Fruit fly (Drosophila melanogaster) whole organism: ENCODE measurements around the gene CG14315.

Experiments used
- CG8478 ChIP-seq: fragments of >200 bp; optimal IDR thresholded peaks from 2 replicates; lab custom pipeline; 2018; ENCODE audit warnings: inconsistent platforms
- Dll ChIP-seq: fragments of >200 bp; optimal IDR thresholded peaks from 2 replicates; lab custom pipeline; 2017
- EcR ChIP-seq, 2 experiments: fragments of >200 bp; optimal IDR thresholded peaks; 2 replicates each; lab custom pipeline; 2017; ENCODE audit warnings: missing biosample characterization in 2 of 2, missing genetic modification characterization in 2 of 2, missing genetic modification reagents in 2 of 2
- pan ChIP-seq: fragments of >200 bp; optimal IDR thresholded peaks from 2 replicates; lab custom pipeline; 2017
- psq ChIP-seq: fragments of >200 bp; optimal IDR thresholded peaks from 2 replicates; lab custom pipeline; 2017
- usp ChIP-seq: fragments of >200 bp; optimal IDR thresholded peaks from 2 replicates; lab custom pipeline; 2017; ENCODE audit warnings: missing biosample characterization, missing genetic modification characterization, mixed read lengths

Gene CG14315

DNA sequence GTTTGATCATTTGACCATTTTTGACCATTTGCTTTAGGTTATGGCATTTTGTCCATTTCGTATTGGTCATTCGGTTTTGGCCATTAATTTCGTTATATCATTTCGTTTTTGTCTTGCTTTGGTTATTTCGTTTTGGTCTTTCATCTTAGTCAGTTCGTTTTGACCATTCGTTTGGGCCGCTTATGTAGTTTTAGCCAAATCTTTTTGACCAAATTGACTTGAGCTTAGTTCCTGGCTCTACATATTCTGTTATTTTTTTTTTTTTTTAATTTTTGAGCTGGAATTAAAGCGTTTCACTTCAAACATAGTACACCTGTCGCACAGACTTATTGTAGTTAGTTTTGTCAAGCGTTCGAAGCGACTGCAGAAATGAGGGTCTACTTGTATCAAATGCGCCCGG, at the start of gene CG14315:
TSS of gene CG14315 (plus strand) at position 301 of the 400 bp plus-strand sequence.
- TF ChIP-seq psq (lab: Kevin White, UChicago): no peak
- TF ChIP-seq pan (lab: Kevin White, UChicago): no peak
- no peak for TF ChIP-seq Dll (lab: Kevin White, UChicago)
- no peak for TF ChIP-seq CG8478
- TF ChIP-seq usp: no peak
- no peak for TF ChIP-seq EcR (GFP tag; optimal IDR thresholded peaks at IDR 0.05; lab: Kevin White, UChicago)

DNA sequence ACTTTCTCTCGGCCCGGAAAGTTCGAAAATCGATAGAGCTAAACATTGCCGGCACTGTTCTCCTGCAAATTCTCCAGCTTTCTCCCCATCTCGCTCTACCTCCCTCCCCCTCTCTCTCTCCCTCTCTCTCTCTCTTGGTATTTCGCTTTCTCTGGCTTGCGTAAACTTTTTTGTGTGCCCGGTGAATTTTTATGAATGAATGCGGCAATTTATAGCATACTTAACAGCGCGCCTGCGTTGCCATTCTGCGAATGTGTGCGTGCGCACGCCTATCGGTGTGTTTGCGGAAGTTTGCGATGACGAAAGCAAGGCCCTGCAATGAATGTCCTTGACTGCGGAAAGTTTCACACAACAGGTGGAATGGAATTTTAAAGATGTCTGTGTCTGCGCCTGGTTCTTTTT, 46.8 kb upstream of the CG14315 start:
- TF ChIP-seq EcR (GFP tag; optimal IDR thresholded peaks at IDR 0.05; lab: Kevin White, UChicago) (no peak), usp (no peak), psq (lab: Kevin White, UChicago) (no peak), CG8478 (no peak), pan (lab: Kevin White, UChicago) (no peak), Dll (lab: Kevin White, UChicago) (no peak)

- TF ChIP-seq pan (lab: Kevin White, UChicago) (no peak), usp (no peak), psq (lab: Kevin White, UChicago) (no peak)
Measured at dm6 chr3R:18114834-18115233, 43.7 kb upstream of the CG14315 start.

DNA sequence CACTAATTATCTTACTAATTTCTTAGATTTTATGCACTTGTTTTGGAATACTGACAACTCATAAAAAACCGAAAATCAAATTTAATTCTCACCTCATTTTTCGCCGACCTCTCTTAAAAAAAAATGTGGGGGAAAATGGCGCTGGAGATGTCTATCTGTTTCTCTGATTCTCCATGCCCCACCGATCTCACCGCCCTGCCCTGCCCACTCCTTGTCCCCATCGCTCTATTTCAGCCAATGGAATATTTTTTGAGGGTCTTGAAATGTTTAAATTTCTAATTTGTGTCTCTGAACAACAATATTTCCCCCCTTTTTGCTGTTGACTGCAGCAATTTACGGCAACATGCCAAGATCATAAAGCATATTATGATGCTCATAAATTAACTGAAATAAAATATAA, 41.0 kb upstream of the CG14315 start:
- no peak for TF ChIP-seq Dll (lab: Kevin White, UChicago)
- TF ChIP-seq CG8478: no peak
- no peak for TF ChIP-seq usp
- TF ChIP-seq psq (lab: Kevin White, UChicago): no peak
- no peak for TF ChIP-seq pan (lab: Kevin White, UChicago)
- no peak for TF ChIP-seq EcR (GFP tag; optimal IDR thresholded peaks at IDR 0.05; lab: Kevin White, UChicago)

- TF ChIP-seq EcR (GFP tag; optimal IDR thresholded peaks at IDR 0.05; lab: Kevin White, UChicago): no peak
- no peak for TF ChIP-seq usp
- TF ChIP-seq psq (lab: Kevin White, UChicago): no peak
- no peak for TF ChIP-seq pan (lab: Kevin White, UChicago)
- no peak for TF ChIP-seq Dll (lab: Kevin White, UChicago)
- TF ChIP-seq CG8478: no peak
Measured at dm6 chr3R:18118239-18118638, 40.3 kb upstream of the CG14315 start.

DNA sequence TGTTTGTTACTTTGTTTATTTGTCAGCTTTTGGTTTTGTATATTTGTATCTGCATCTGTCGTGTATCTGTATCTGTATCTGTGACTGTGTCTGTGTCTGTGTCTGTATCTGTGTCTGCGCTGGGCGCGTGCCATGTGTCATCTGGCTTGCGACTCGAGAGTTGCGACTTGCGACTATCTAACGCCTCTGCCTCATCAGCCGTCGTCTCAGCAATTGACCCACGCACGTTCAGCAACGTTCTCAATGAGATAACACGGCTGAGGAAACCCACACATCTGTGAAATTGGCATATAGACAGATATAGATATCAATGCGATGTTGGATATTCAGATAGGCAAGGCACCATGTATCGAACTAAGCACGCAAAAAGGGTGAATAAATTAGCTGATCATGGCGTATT, 39.8 kb upstream of the CG14315 start:
- TF ChIP-seq pan (lab: Kevin White, UChicago): no peak
- no peak for TF ChIP-seq CG8478
- TF ChIP-seq psq (lab: Kevin White, UChicago): no peak

- TF ChIP-seq Dll (lab: Kevin White, UChicago): peak; percentile 16
- TF ChIP-seq EcR (GFP tag; optimal IDR thresholded peaks at IDR 0.05; lab: Kevin White, UChicago): no peak
- TF ChIP-seq usp: no peak
- peak; percentile 19 for TF ChIP-seq CG8478
Measured at dm6 chr3R:18121385-18122151, 36.9 kb upstream of the CG14315 start.

dm6 chr3R:18125023-18125630, 33.4 kb upstream of the CG14315 start:
- TF ChIP-seq usp: no peak
- TF ChIP-seq pan (lab: Kevin White, UChicago): no peak

DNA sequence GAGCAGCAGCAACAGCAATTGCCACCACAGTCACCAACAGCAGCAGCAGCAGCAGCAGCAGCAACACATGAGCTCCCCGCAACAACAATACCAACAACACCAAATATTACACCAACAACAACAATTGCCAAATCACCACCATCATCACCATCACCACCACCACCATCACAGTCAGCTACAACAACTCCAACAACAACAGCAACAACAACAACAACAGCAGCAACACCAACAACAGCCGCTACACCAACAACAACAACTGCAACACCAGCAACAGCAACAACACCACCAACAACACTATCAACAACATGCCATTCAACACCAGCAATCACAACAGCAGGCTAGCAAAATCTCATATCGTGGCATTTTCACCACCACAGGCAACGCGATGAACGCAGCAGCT, 27.8 kb upstream of the CG14315 start:
- TF ChIP-seq psq (lab: Kevin White, UChicago) (no peak), CG8478 (no peak), Dll (lab: Kevin White, UChicago) (no peak), EcR (GFP tag; optimal IDR thresholded peaks at IDR 0.05; lab: Kevin White, UChicago) (no peak), usp (no peak)

- TF ChIP-seq Dll (lab: Kevin White, UChicago) (no peak), pan (lab: Kevin White, UChicago) (no peak), psq (lab: Kevin White, UChicago) (no peak), CG8478 (no peak), usp (no peak), EcR (GFP tag; optimal IDR thresholded peaks at IDR 0.05; lab: Kevin White, UChicago) (no peak)
Measured at dm6 chr3R:18144853-18145252, 13.6 kb upstream of the CG14315 start.

dm6 chr3R:18146629-18147028, 11.9 kb upstream of the CG14315 start:
- TF ChIP-seq CG8478: no peak
- no peak for TF ChIP-seq EcR (GFP tag; optimal IDR thresholded peaks at IDR 0.05; lab: Kevin White, UChicago)
- TF ChIP-seq usp: no peak
- TF ChIP-seq Dll (lab: Kevin White, UChicago): no peak
- TF ChIP-seq psq (lab: Kevin White, UChicago): no peak

dm6 chr3R:18151820-18152219, 6.7 kb upstream of the CG14315 start, which contains the start of gene CG14316:
TSS of gene CG14316 (plus strand) at chr3R:18152120.
- TF ChIP-seq psq (lab: Kevin White, UChicago): no peak
- TF ChIP-seq CG8478: no peak
- no peak for TF ChIP-seq EcR (GFP tag; optimal IDR thresholded peaks at IDR 0.05; lab: Kevin White, UChicago)
- no peak for TF ChIP-seq pan (lab: Kevin White, UChicago)
- TF ChIP-seq Dll (lab: Kevin White, UChicago): no peak
- no peak for TF ChIP-seq usp

dm6 chr3R:18153698-18154097, 4.8 kb upstream of the CG14315 start:
- no peak for TF ChIP-seq Dll (lab: Kevin White, UChicago)
- TF ChIP-seq usp: no peak
- no peak for TF ChIP-seq EcR (GFP tag; optimal IDR thresholded peaks at IDR 0.05; lab: Kevin White, UChicago)
- no peak for TF ChIP-seq psq (lab: Kevin White, UChicago)
- no peak for TF ChIP-seq pan (lab: Kevin White, UChicago)
- no peak for TF ChIP-seq CG8478
